Worm (Caenorhabditis elegans) whole organism, mixed stage, embryonic: ENCODE measurements around the gene sta-2.

Experiments used
- M03D4.4 ChIP-seq: sonication (generic microtip); optimal IDR thresholded peaks from 2 replicates; lab custom pipeline; 2017; ENCODE audit warnings: mild to moderate bottlenecking, missing genetic modification characterization, missing compliant biosample characterization
- bed-3 ChIP-seq: fragments of 200-800 bp; sonication (Bioruptor generic); optimal IDR thresholded peaks from 3 replicates; lab custom pipeline; 2018; ENCODE audit warnings: mild to moderate bottlenecking, missing genetic modification characterization, moderate library complexity, missing compliant biosample characterization
- blmp-1 ChIP-seq: fragments of 150-350 bp; optimal IDR thresholded peaks from 2 replicates; lab custom pipeline; 2014; ENCODE audit warnings: missing biosample characterization, missing genetic modification characterization
- ceh-39 ChIP-seq: fragments of 150-350 bp; optimal IDR thresholded peaks from 2 replicates; lab custom pipeline; 2014; ENCODE audit warnings: missing biosample characterization, missing genetic modification characterization
- ceh-43 ChIP-seq: fragments of 200-800 bp; sonication (Bioruptor generic); optimal IDR thresholded peaks from 2 replicates; lab custom pipeline; 2018; ENCODE audit warnings: mild to moderate bottlenecking, missing genetic modification characterization, moderate library complexity, missing compliant biosample characterization
- ceh-83 ChIP-seq: fragments of 200-800 bp; sonication (Bioruptor generic); optimal IDR thresholded peaks from 2 replicates; lab custom pipeline; 2018; ENCODE audit warnings: mild to moderate bottlenecking, missing genetic modification characterization, missing compliant biosample characterization
- ces-1 ChIP-seq: fragments of 150-350 bp; optimal IDR thresholded peaks from 2 replicates; lab custom pipeline; 2014; ENCODE audit warnings: missing biosample characterization, missing genetic modification reagents, missing genetic modification characterization
- cnd-1 ChIP-seq: fragments of 200-800 bp; sonication (Bioruptor generic); optimal IDR thresholded peaks from 2 replicates; lab custom pipeline; 2018; ENCODE audit warnings: mild to moderate bottlenecking, missing genetic modification characterization, missing compliant biosample characterization
- drap-1 ChIP-seq: fragments of 200-800 bp; sonication (Bioruptor generic); optimal IDR thresholded peaks from 3 replicates; lab custom pipeline; 2018; ENCODE audit warnings: mild to moderate bottlenecking, missing genetic modification characterization, missing compliant biosample characterization
- elt-1 ChIP-seq: sonication (generic microtip); optimal IDR thresholded peaks from 2 replicates; lab custom pipeline; 2017; ENCODE audit warnings: missing genetic modification characterization, mild to moderate bottlenecking, missing compliant biosample characterization, antibody characterized with exemption, moderate library complexity, borderline replicate concordance; ENCODE audit not compliant: insufficient read depth
- elt-3 ChIP-seq: fragments of 150-350 bp; optimal IDR thresholded peaks from 2 replicates; lab custom pipeline; 2014; ENCODE audit warnings: missing biosample characterization, missing genetic modification characterization
- flh-1 ChIP-seq: fragments of 200-800 bp; sonication (Bioruptor generic); optimal IDR thresholded peaks from 2 replicates; lab custom pipeline; 2018; ENCODE audit warnings: mild to moderate bottlenecking, missing genetic modification characterization, moderate library complexity, missing compliant biosample characterization
- ham-2 ChIP-seq: fragments of 200-800 bp; sonication (Bioruptor generic); optimal IDR thresholded peaks from 2 replicates; lab custom pipeline; 2018; ENCODE audit warnings: mild to moderate bottlenecking, missing genetic modification characterization, missing compliant biosample characterization
- hlh-1 ChIP-seq: fragments of 150-350 bp; optimal IDR thresholded peaks from 2 replicates; lab custom pipeline; 2014; ENCODE audit warnings: missing biosample characterization, missing genetic modification reagents, missing genetic modification characterization
- lin-13 ChIP-seq: fragments of 150-350 bp; optimal IDR thresholded peaks from 2 replicates; lab custom pipeline; 2014; ENCODE audit warnings: missing biosample characterization, missing genetic modification characterization
- lin-32 ChIP-seq: fragments of 200-800 bp; sonication (Bioruptor generic); optimal IDR thresholded peaks from 2 replicates; lab custom pipeline; 2018; ENCODE audit warnings: mild to moderate bottlenecking, missing genetic modification characterization, missing compliant biosample characterization
- lsy-2 ChIP-seq: fragments of 150-350 bp; optimal IDR thresholded peaks from 2 replicates; lab custom pipeline; 2014; ENCODE audit warnings: missing biosample characterization, missing genetic modification characterization
- mab-5 ChIP-seq: fragments of 150-350 bp; optimal IDR thresholded peaks from 2 replicates; lab custom pipeline; 2014; ENCODE audit warnings: missing biosample characterization, missing genetic modification characterization
- mep-1 ChIP-seq: fragments of 150-350 bp; optimal IDR thresholded peaks from 2 replicates; lab custom pipeline; 2017; ENCODE audit warnings: missing biosample characterization, missing genetic modification reagents, missing genetic modification characterization, inconsistent platforms
- mls-2 ChIP-seq: sonication (generic microtip); optimal IDR thresholded peaks from 2 replicates; lab custom pipeline; 2016; ENCODE audit warnings: mild to moderate bottlenecking, missing genetic modification characterization, moderate library complexity, missing compliant biosample characterization
- nhr-12 ChIP-seq: fragments of 150-350 bp; optimal IDR thresholded peaks from 2 replicates; lab custom pipeline; 2014; ENCODE audit warnings: missing biosample characterization, missing genetic modification characterization
- nhr-2 ChIP-seq: fragments of 150-350 bp; optimal IDR thresholded peaks from 2 replicates; lab custom pipeline; 2014; ENCODE audit warnings: missing biosample characterization, missing genetic modification characterization
- nhr-237 ChIP-seq: fragments of 150-350 bp; optimal IDR thresholded peaks from 2 replicates; lab custom pipeline; 2014; ENCODE audit warnings: missing biosample characterization, missing genetic modification characterization
- nhr-28 ChIP-seq: fragments of 150-350 bp; optimal IDR thresholded peaks from 2 replicates; lab custom pipeline; 2014; ENCODE audit warnings: missing biosample characterization, missing genetic modification characterization
- nhr-76 ChIP-seq: sonication (generic microtip); optimal IDR thresholded peaks from 2 replicates; lab custom pipeline; 2017; ENCODE audit warnings: missing biosample characterization, missing genetic modification characterization
- pha-4 ChIP-seq: fragments of 150-350 bp; optimal IDR thresholded peaks from 2 replicates; lab custom pipeline; 2018; ENCODE audit warnings: missing biosample characterization, missing genetic modification reagents, missing genetic modification characterization
- sem-2 ChIP-seq: fragments of 200-800 bp; sonication (Bioruptor generic); optimal IDR thresholded peaks from 2 replicates; lab custom pipeline; 2018; ENCODE audit warnings: mild to moderate bottlenecking, missing genetic modification characterization, missing compliant biosample characterization
- snpc-4 ChIP-seq: fragments of 150-350 bp; optimal IDR thresholded peaks from 2 replicates; lab custom pipeline; 2014; ENCODE audit warnings: missing biosample characterization, missing genetic modification characterization
- sptf-1 ChIP-seq: sonication (generic microtip); optimal IDR thresholded peaks from 2 replicates; lab custom pipeline; 2017; ENCODE audit warnings: mild to moderate bottlenecking, missing genetic modification characterization, moderate library complexity, missing compliant biosample characterization
- tbx-8 ChIP-seq: fragments of 200-800 bp; sonication (Bioruptor generic); optimal IDR thresholded peaks from 2 replicates; lab custom pipeline; 2018; ENCODE audit warnings: mild to moderate bottlenecking, missing genetic modification characterization, moderate library complexity, missing compliant biosample characterization
- unc-120 ChIP-seq: sonication (generic microtip); optimal IDR thresholded peaks from 2 replicates; lab custom pipeline; 2017; ENCODE audit warnings: missing genetic modification characterization, missing compliant biosample characterization; ENCODE audit not compliant: poor library complexity, severe bottlenecking
- unc-39 ChIP-seq: fragments of 150-350 bp; optimal IDR thresholded peaks from 2 replicates; lab custom pipeline; 2014; ENCODE audit warnings: missing biosample characterization, missing genetic modification characterization
- unc-62 ChIP-seq: fragments of 150-350 bp; optimal IDR thresholded peaks from 2 replicates; lab custom pipeline; 2014; ENCODE audit warnings: missing biosample characterization, missing genetic modification reagents, missing genetic modification characterization
- zip-8 ChIP-seq: fragments of 150-350 bp; optimal IDR thresholded peaks from 2 replicates; lab custom pipeline; 2014; ENCODE audit warnings: missing biosample characterization, missing genetic modification characterization
- ztf-11 ChIP-seq: fragments of 150-350 bp; optimal IDR thresholded peaks from 2 replicates; lab custom pipeline; 2014; ENCODE audit warnings: missing biosample characterization, missing genetic modification characterization

Gene sta-2

ce11 chrV:9701861-9702260 is 39.1 kb upstream of the sta-2 start:
- TF ChIP-seq elt-1 (tag; lab: Kevin White, UChicago) (no peak), nhr-237 (tag; lab: Kevin White, UChicago) (no peak), sem-2 (GFP tag; lab: Kevin White, UChicago) (no peak), hlh-1 (no peak), ceh-83 (GFP tag; lab: Kevin White, UChicago) (no peak), sptf-1 (tag; lab: Kevin White, UChicago) (no peak), mab-5 (tag; lab: Kevin White, UChicago) (no peak), ztf-11 (tag; lab: Kevin White, UChicago) (no peak), lin-32 (GFP tag; lab: Kevin White, UChicago) (no peak), ces-1 (GFP tag; lab: Kevin White, UChicago) (no peak), blmp-1 (tag; lab: Kevin White, UChicago) (no peak), unc-120 (no peak), nhr-2 (no peak), nhr-76 (no peak), bed-3 (GFP tag; lab: Kevin White, UChicago) (no peak)
- TF ChIP-seq, all 35 proteins: peak for 0

- TF ChIP-seq sem-2 (GFP tag; lab: Kevin White, UChicago) = no peak
- TF ChIP-seq snpc-4 (tag; lab: Kevin White, UChicago) = no peak
- no peak for TF ChIP-seq sptf-1 (tag; lab: Kevin White, UChicago)
- TF ChIP-seq mls-2 (tag; lab: Kevin White, UChicago) = no peak
- TF ChIP-seq tbx-8 (GFP tag; lab: Kevin White, UChicago) = no peak
- TF ChIP-seq nhr-76 = no peak
- no peak for TF ChIP-seq ceh-43 (GFP tag; lab: Kevin White, UChicago)
- no peak for TF ChIP-seq elt-1 (tag; lab: Kevin White, UChicago)
- TF ChIP-seq bed-3 (GFP tag; lab: Kevin White, UChicago) = no peak
- no peak for TF ChIP-seq blmp-1 (tag; lab: Kevin White, UChicago)
- no peak for TF ChIP-seq nhr-237 (tag; lab: Kevin White, UChicago)
- no peak for TF ChIP-seq ceh-39 (tag; lab: Kevin White, UChicago)
- TF ChIP-seq unc-120 = no peak
- no peak for TF ChIP-seq ces-1 (GFP tag; lab: Kevin White, UChicago)
- TF ChIP-seq nhr-28 = no peak
- no peak for TF ChIP-seq ham-2 (GFP tag; lab: Kevin White, UChicago)
- TF ChIP-seq, all 35 proteins: peak for 0
Observed at ce11 chrV:9702755-9703154, 38.3 kb upstream of the sta-2 start, which contains the start of gene xbx-6. xbx-6 (plus strand) TSS chrV:9703055.

DNA sequence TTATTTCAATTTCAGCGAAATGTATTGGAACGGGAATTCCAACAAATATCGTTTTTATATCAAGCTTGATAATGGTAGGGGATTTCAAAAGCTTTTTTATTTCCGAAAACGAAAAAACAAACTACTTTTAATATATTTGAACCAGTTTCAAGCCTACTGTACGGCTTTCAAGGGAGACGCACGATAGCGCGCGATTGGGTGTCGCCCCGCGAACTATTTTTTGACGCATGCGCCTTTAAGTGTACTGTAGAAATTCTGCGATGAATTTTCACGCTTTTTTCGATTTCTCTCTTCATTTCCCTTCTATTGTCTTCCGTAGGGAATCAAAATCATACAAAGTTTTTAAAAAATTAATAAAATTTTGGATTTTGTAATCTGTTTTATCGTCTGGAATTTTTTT is 37.5 kb upstream of the sta-2 start:
- TF ChIP-seq lin-13 (tag; lab: Kevin White, UChicago) (no peak), ceh-39 (tag; lab: Kevin White, UChicago) (no peak), nhr-237 (tag; lab: Kevin White, UChicago) (no peak), unc-120 (no peak), unc-39 (tag; lab: Kevin White, UChicago) (no peak), nhr-76 (no peak)

ce11 chrV:9704399-9704798 is 36.6 kb upstream of the sta-2 start:
- TF ChIP-seq cnd-1 (tag; lab: Kevin White, UChicago) = no peak
- TF ChIP-seq mab-5 (tag; lab: Kevin White, UChicago) = no peak
- no peak for TF ChIP-seq lin-32 (GFP tag; lab: Kevin White, UChicago)
- TF ChIP-seq zip-8 (tag; lab: Kevin White, UChicago) = no peak
- TF ChIP-seq pha-4 (tag; lab: Kevin White, UChicago) = no peak
- TF ChIP-seq mep-1 (tag; lab: Kevin White, UChicago) = peak; percentile 11
- TF ChIP-seq ceh-39 (tag; lab: Kevin White, UChicago) = no peak
- TF ChIP-seq hlh-1 = no peak
- no peak for TF ChIP-seq ceh-43 (GFP tag; lab: Kevin White, UChicago)
- no peak for TF ChIP-seq flh-1 (GFP tag; lab: Kevin White, UChicago)
- TF ChIP-seq sptf-1 (tag; lab: Kevin White, UChicago) = no peak
- no peak for TF ChIP-seq ztf-11 (tag; lab: Kevin White, UChicago)
- TF ChIP-seq tbx-8 (GFP tag; lab: Kevin White, UChicago) = no peak
- peak; percentile 66 for TF ChIP-seq ces-1 (GFP tag; lab: Kevin White, UChicago)
- TF ChIP-seq nhr-28 = no peak
- TF ChIP-seq nhr-237 (tag; lab: Kevin White, UChicago) = peak; percentile 18
- TF ChIP-seq nhr-76 = no peak
- TF ChIP-seq snpc-4 (tag; lab: Kevin White, UChicago) = no peak
- no peak for TF ChIP-seq unc-120
- TF ChIP-seq lsy-2 (tag; lab: Kevin White, UChicago) = peak; percentile 3
- TF ChIP-seq bed-3 (GFP tag; lab: Kevin White, UChicago) = no peak
- TF ChIP-seq nhr-12 (tag; lab: Kevin White, UChicago) = no peak
- no peak for TF ChIP-seq ceh-83 (GFP tag; lab: Kevin White, UChicago)
- no peak for TF ChIP-seq M03D4.4
- no peak for TF ChIP-seq nhr-2
- no peak for TF ChIP-seq lin-13 (tag; lab: Kevin White, UChicago)
- no peak for TF ChIP-seq elt-3 (tag; lab: Kevin White, UChicago)
- no peak for TF ChIP-seq drap-1 (GFP tag; lab: Kevin White, UChicago)
- no peak for TF ChIP-seq unc-62 (GFP tag; lab: Kevin White, UChicago)
- no peak for TF ChIP-seq unc-39 (tag; lab: Kevin White, UChicago)
- TF ChIP-seq blmp-1 (tag; lab: Kevin White, UChicago) = no peak
- TF ChIP-seq ham-2 (GFP tag; lab: Kevin White, UChicago) = no peak
- no peak for TF ChIP-seq mls-2 (tag; lab: Kevin White, UChicago)
- no peak for TF ChIP-seq sem-2 (GFP tag; lab: Kevin White, UChicago)
